Worm (Caenorhabditis elegans) whole organism, L4/young adult: ENCODE measurements around the gene C16C8.17.

ENCODE experiments used
- W03F9.2 ChIP-seq: fragments of 150-350 bp; optimal IDR thresholded peaks from 2 replicates; lab custom pipeline; 2014; ENCODE audit warnings: missing biosample characterization, missing genetic modification characterization
- dao-5 ChIP-seq: sonication (generic microtip); optimal IDR thresholded peaks from 2 replicates; lab custom pipeline; 2016; ENCODE audit warnings: missing genotype, missing genetic modification characterization, moderate library complexity, missing compliant biosample characterization

- TF ChIP-seq dao-5 (tag; lab: Kevin White, UChicago) (no peak), W03F9.2 (tag; lab: Kevin White, UChicago) (no peak)
These were observed 41.0 kb downstream of the C16C8.17 start, which contains the start of gene Y49F6B.8 for ce11 chrII:3481584-3481983.
